Fruit fly (Drosophila melanogaster) whole organism, embryonic: ENCODE data around the gene SCCRO.

Source experiments
- Ada2b ChIP-seq: fragments of 200-800 bp; sonication (Bioruptor generic); IDR thresholded peaks from 2 replicates; pipeline ENCODE4 v1.3.6; 2022; ENCODE audit warnings: missing biosample characterization, missing genetic modification characterization
- Aef1 ChIP-seq: fragments of 200-800 bp; sonication (Bioruptor generic); IDR thresholded peaks from 3 replicates; pipeline ENCODE4 v1.3.6; 2022; ENCODE audit warnings: missing biosample characterization, missing genetic modification characterization
- BtbVII ChIP-seq: fragments of 200-800 bp; sonication (Bioruptor generic); optimal IDR thresholded peaks from 3 replicates; lab custom pipeline; 2017; ENCODE audit warnings: missing biosample characterization, mild to moderate bottlenecking, missing genetic modification characterization
- CG11247 ChIP-seq: fragments of 200-800 bp; sonication (Bioruptor generic); IDR thresholded peaks from 2 replicates; pipeline ENCODE4 v1.3.6; 2022; ENCODE audit warnings: missing biosample characterization, missing genetic modification characterization
- CG11695 ChIP-seq: fragments of 200-800 bp; sonication (Bioruptor generic); IDR thresholded peaks from 3 replicates; pipeline ENCODE4 v1.3.6; 2022; ENCODE audit warnings: missing biosample characterization, missing genetic modification characterization
- CG11696 ChIP-seq: fragments of 200-800 bp; sonication (Bioruptor generic); IDR thresholded peaks from 2 replicates; pipeline ENCODE4 v1.3.6; 2022; ENCODE audit warnings: missing biosample characterization, missing genetic modification characterization
- CG1233 ChIP-seq: fragments of 200-800 bp; sonication (Bioruptor generic); optimal IDR thresholded peaks from 4 replicates; lab custom pipeline; 2018; ENCODE audit warnings: missing biosample characterization, mild to moderate bottlenecking, missing genetic modification characterization
- CG13287 ChIP-seq: fragments of 200-800 bp; sonication (Bioruptor generic); IDR thresholded peaks from 2 replicates; pipeline ENCODE4 v1.3.6; 2022; ENCODE audit warnings: missing biosample characterization, missing genetic modification characterization; ENCODE audit not compliant: partially characterized antibody
- CG14441 ChIP-seq: fragments of 200-800 bp; sonication (Bioruptor generic); IDR thresholded peaks from 2 replicates; pipeline ENCODE4 v1.3.6; 2022; ENCODE audit warnings: missing biosample characterization, missing genetic modification characterization
- CG15514 ChIP-seq: fragments of 200-800 bp; sonication (Bioruptor generic); optimal IDR thresholded peaks from 3 replicates; lab custom pipeline; 2017; ENCODE audit warnings: missing biosample characterization, missing genetic modification characterization, mild to moderate bottlenecking, moderate library complexity, missing genetic modification reagents
- CG1603 ChIP-seq: fragments of 200-800 bp; sonication (Bioruptor generic); optimal IDR thresholded peaks from 2 replicates; lab custom pipeline; 2019; ENCODE audit warnings: missing biosample characterization, mild to moderate bottlenecking, missing genetic modification characterization, moderate library complexity
- CG1832 ChIP-seq: fragments of 200-800 bp; sonication (Bioruptor generic); optimal IDR thresholded peaks from 2 replicates; lab custom pipeline; 2017; ENCODE audit warnings: missing biosample characterization, mild to moderate bottlenecking, missing genetic modification characterization, inconsistent platforms
- CG2199 ChIP-seq: fragments of 200-800 bp; sonication (Bioruptor generic); IDR thresholded peaks from 3 replicates; pipeline ENCODE4 v1.3.6; 2022; ENCODE audit warnings: missing biosample characterization, missing genetic modification characterization
- CG32532 ChIP-seq: fragments of 200-800 bp; sonication (Bioruptor generic); IDR thresholded peaks from 2 replicates; pipeline ENCODE4 v1.3.6; 2022; ENCODE audit warnings: missing biosample characterization, missing genetic modification characterization
- CG4282 ChIP-seq: fragments of 200-800 bp; sonication (Bioruptor generic); optimal IDR thresholded peaks from 2 replicates; lab custom pipeline; 2016; ENCODE audit warnings: missing biosample characterization, missing genetic modification characterization
- CG6175 ChIP-seq: fragments of 200-800 bp; sonication (Bioruptor generic); IDR thresholded peaks from 3 replicates; pipeline ENCODE4 v1.3.6; 2022; ENCODE audit warnings: missing biosample characterization, missing genetic modification characterization
- CG7372 ChIP-seq: fragments of 200-800 bp; sonication (Bioruptor generic); IDR thresholded peaks from 2 replicates; pipeline ENCODE4 v1.3.6; 2022; ENCODE audit warnings: missing biosample characterization, missing genetic modification characterization
- CG7556 ChIP-seq: fragments of 200-800 bp; sonication (Bioruptor generic); optimal IDR thresholded peaks from 2 replicates; lab custom pipeline; 2017; ENCODE audit warnings: missing biosample characterization, mild to moderate bottlenecking, missing genetic modification characterization
- CG7963 ChIP-seq: fragments of 200-800 bp; sonication (Bioruptor generic); IDR thresholded peaks from 3 replicates; pipeline ENCODE4 v1.3.6; 2022; ENCODE audit warnings: missing biosample characterization, missing genetic modification characterization; ENCODE audit not compliant: partially characterized antibody
- CG8765 ChIP-seq: fragments of 200-800 bp; sonication (Bioruptor generic); IDR thresholded peaks from 2 replicates; pipeline ENCODE4 v1.3.6; 2022; ENCODE audit warnings: missing biosample characterization, missing genetic modification characterization
- CG9817 ChIP-seq: fragments of 200-800 bp; sonication (Bioruptor generic); optimal IDR thresholded peaks from 2 replicates; lab custom pipeline; 2018; ENCODE audit warnings: missing biosample characterization, mild to moderate bottlenecking, missing genetic modification characterization, moderate library complexity
- D19B ChIP-seq: fragments of 200-800 bp; sonication (Bioruptor generic); optimal IDR thresholded peaks from 2 replicates; lab custom pipeline; 2017; ENCODE audit warnings: missing biosample characterization, mild to moderate bottlenecking, missing genetic modification characterization
- Dek ChIP-seq: fragments of 200-800 bp; sonication (Bioruptor generic); optimal IDR thresholded peaks from 3 replicates; lab custom pipeline; 2019; ENCODE audit warnings: missing biosample characterization, mild to moderate bottlenecking, missing genetic modification characterization, moderate library complexity
- Dll ChIP-seq: fragments of 200-800 bp; sonication (Bioruptor generic); IDR thresholded peaks from 4 replicates; pipeline ENCODE4 v1.3.6; 2022; ENCODE audit warnings: missing biosample characterization, missing genetic modification characterization; ENCODE audit not compliant: partially characterized antibody
- ERR ChIP-seq: fragments of 200-800 bp; sonication (Bioruptor generic); optimal IDR thresholded peaks from 2 replicates; lab custom pipeline; 2016; ENCODE audit warnings: missing biosample characterization, missing genetic modification characterization
- Fer1 ChIP-seq: fragments of 200-800 bp; sonication (Bioruptor generic); optimal IDR thresholded peaks from 2 replicates; lab custom pipeline; 2017; ENCODE audit warnings: missing biosample characterization, mild to moderate bottlenecking, missing genetic modification characterization
- Fer3 ChIP-seq: fragments of 200-800 bp; sonication (Bioruptor generic); optimal IDR thresholded peaks from 2 replicates; lab custom pipeline; 2018; ENCODE audit warnings: missing biosample characterization, mild to moderate bottlenecking, missing genetic modification characterization, moderate library complexity
- Kr ChIP-seq: fragments of 200-800 bp; sonication (Bioruptor generic); optimal IDR thresholded peaks from 2 replicates; lab custom pipeline; 2017; ENCODE audit warnings: missing biosample characterization, mild to moderate bottlenecking, missing genetic modification characterization
- Lhr ChIP-seq: fragments of 200-800 bp; sonication (Bioruptor generic); optimal IDR thresholded peaks from 3 replicates; lab custom pipeline; 2017; ENCODE audit warnings: mild to moderate bottlenecking, missing biosample characterization, missing genetic modification reagents, missing genetic modification characterization
- MBD-R2 ChIP-seq: fragments of 200-800 bp; sonication (Bioruptor generic); IDR thresholded peaks from 2 replicates; pipeline ENCODE4 v1.3.6; 2022; ENCODE audit warnings: missing biosample characterization, missing genetic modification characterization
- Meics ChIP-seq: fragments of 200-800 bp; sonication (Bioruptor generic); optimal IDR thresholded peaks from 2 replicates; lab custom pipeline; 2017; ENCODE audit warnings: missing biosample characterization, mild to moderate bottlenecking, missing genetic modification characterization
- Neu2 ChIP-seq: fragments of 200-800 bp; sonication (Bioruptor generic); optimal IDR thresholded peaks from 3 replicates; lab custom pipeline; 2016; ENCODE audit warnings: missing biosample characterization, missing genetic modification characterization, borderline replicate concordance
- Ptx1 ChIP-seq: fragments of 200-800 bp; sonication (Bioruptor generic); IDR thresholded peaks from 2 replicates; pipeline ENCODE4 v1.3.6; 2022; ENCODE audit warnings: missing biosample characterization, missing genetic modification characterization
- abd-A ChIP-seq: fragments of 200-800 bp; sonication (Bioruptor generic); optimal IDR thresholded peaks from 3 replicates; lab custom pipeline; 2019; ENCODE audit warnings: missing biosample characterization, mild to moderate bottlenecking, missing genetic modification characterization, moderate library complexity
- chinmo ChIP-seq: fragments of 200-800 bp; sonication (Bioruptor generic); IDR thresholded peaks from 4 replicates; pipeline ENCODE4 v1.3.6; 2022; ENCODE audit warnings: missing biosample characterization, missing genetic modification characterization; ENCODE audit not compliant: partially characterized antibody
- crol ChIP-seq: fragments of 200-800 bp; sonication (Bioruptor generic); IDR thresholded peaks from 2 replicates; pipeline ENCODE4 v1.3.6; 2022; ENCODE audit warnings: missing biosample characterization, missing genetic modification characterization
- crp ChIP-seq, 2 experiments: fragments of 200-800 bp; sonication (Bioruptor generic); optimal IDR thresholded peaks; 2 replicates in 1 of 2; 3 replicates in 1 of 2; lab custom pipeline; 2017; ENCODE audit warnings: missing biosample characterization in 2 of 2, missing genetic modification characterization in 2 of 2, mild to moderate bottlenecking in 1 of 2, moderate library complexity in 1 of 2
- ems ChIP-seq: fragments of 200-800 bp; sonication (Bioruptor generic); optimal IDR thresholded peaks from 3 replicates; lab custom pipeline; 2016; ENCODE audit warnings: missing biosample characterization, missing genetic modification characterization
- exex ChIP-seq: fragments of 200-800 bp; sonication (Bioruptor generic); optimal IDR thresholded peaks from 4 replicates; lab custom pipeline; 2018; ENCODE audit warnings: missing biosample characterization, mild to moderate bottlenecking, missing genetic modification characterization, moderate library complexity
- grn ChIP-seq: fragments of 200-800 bp; sonication (Bioruptor generic); optimal IDR thresholded peaks from 3 replicates; lab custom pipeline; 2017; ENCODE audit warnings: missing biosample characterization, missing genetic modification characterization
- mld ChIP-seq: fragments of 200-800 bp; sonication (Bioruptor generic); IDR thresholded peaks from 3 replicates; pipeline ENCODE4 v1.3.6; 2022; ENCODE audit warnings: missing biosample characterization, missing genetic modification characterization; ENCODE audit not compliant: partially characterized antibody
- otp ChIP-seq: fragments of 200-800 bp; sonication (Bioruptor generic); IDR thresholded peaks from 3 replicates; pipeline ENCODE4, ENCODE4 v1.3.6; 2022; ENCODE audit warnings: missing biosample characterization, missing genetic modification characterization
- pho ChIP-seq: fragments of 200-800 bp; sonication (Bioruptor generic); optimal IDR thresholded peaks from 2 replicates; lab custom pipeline; 2016; ENCODE audit warnings: missing biosample characterization, missing genetic modification characterization
- salm ChIP-seq: fragments of 200-800 bp; sonication (Bioruptor generic); optimal IDR thresholded peaks from 2 replicates; lab custom pipeline; 2018; ENCODE audit warnings: missing biosample characterization, mild to moderate bottlenecking, missing genetic modification characterization
- scrt ChIP-seq: fragments of 200-800 bp; sonication (Bioruptor generic); optimal IDR thresholded peaks from 2 replicates; lab custom pipeline; 2018; ENCODE audit warnings: missing biosample characterization, mild to moderate bottlenecking, missing genetic modification characterization, moderate library complexity
- sens ChIP-seq: fragments of 200-800 bp; sonication (Bioruptor generic); peaks from one replicate; lab custom pipeline; 2016; ENCODE audit warnings: missing biosample characterization, missing genetic modification characterization
- sug ChIP-seq: fragments of 200-800 bp; optimal IDR thresholded peaks from 2 replicates; lab custom pipeline; 2019; ENCODE audit warnings: missing biosample characterization, mild to moderate bottlenecking, missing genetic modification characterization, moderate library complexity
- tna ChIP-seq: fragments of 200-800 bp; sonication (Bioruptor generic); IDR thresholded peaks from 2 replicates; pipeline ENCODE4 v1.3.6; 2022; ENCODE audit warnings: missing biosample characterization, missing genetic modification characterization; ENCODE audit not compliant: partially characterized antibody
- yki ChIP-seq: fragments of >200 bp; optimal IDR thresholded peaks from 3 replicates; lab custom pipeline; 2018

SCCRO gene

dm6 chr3L:15513726-15514125, 49.5 kb upstream of the SCCRO start:
- TF ChIP-seq exex (tag; lab: Kevin White, UChicago) (peak; percentile 49), CG4282 (GFP tag; lab: Kevin White, UChicago) (no peak)
- TF ChIP-seq, all 482 proteins: peak for 1

dm6 chr3L:15514405-15514804, 48.8 kb upstream of the SCCRO start:
- TF ChIP-seq CG32532 (GFP tag; lab: Robert Waterston, UW) (peak; percentile 60; the same call in 1 of the 2 replicates), Ptx1 (GFP tag; lab: Robert Waterston, UW) (no peak), scrt (GFP tag; lab: Kevin White, UChicago) (peak; percentile 21), otp (GFP tag; lab: Robert Waterston, UW) (peak; percentile 38; the same call in 1 of the 3 replicates), grn (GFP tag; lab: Kevin White, UChicago) (peak; percentile 22), mld (GFP tag; lab: Robert Waterston, UW) (no peak), CG7556 (GFP tag; lab: Kevin White, UChicago) (peak; percentile 13), salm (no peak), CG13287 (GFP tag; lab: Robert Waterston, UW) (peak; percentile 68), Fer1 (GFP tag; lab: Kevin White, UChicago) (peak; percentile 12), sug (tag; lab: Kevin White, UChicago) (peak; percentile 66), CG11247 (no peak), CG6175 (GFP tag; lab: Robert Waterston, UW) (no peak), CG9817 (tag; lab: Kevin White, UChicago) (no peak), CG11696 (GFP tag; lab: Robert Waterston, UW) (no peak), Aef1 (no peak), yki (lab: Kevin White, UChicago) (peak; percentile 48), Ada2b (GFP tag; lab: Robert Waterston, UW) (no peak), CG14441 (GFP tag; lab: Robert Waterston, UW) (no peak), ERR (no peak), CG11695 (GFP tag; lab: Robert Waterston, UW) (peak; percentile 26; the same call in 1 of the 3 replicates), CG8765 (GFP tag; lab: Robert Waterston, UW) (no peak), pho (GFP tag; lab: Kevin White, UChicago) (no peak), CG2199 (GFP tag; lab: Robert Waterston, UW) (peak; percentile 40; the same call in 1 of the 3 replicates), MBD-R2 (no peak), CG15514 (peak; percentile 12), tna (GFP tag; lab: Robert Waterston, UW) (peak; percentile 11; the same call in 1 of the 2 replicates), crp (GFP tag; optimal IDR thresholded peaks at IDR 0.05; lab: Kevin White, UChicago) (peak in 1 of 2 experiments; percentile 20), CG1832 (peak; percentile 82), Dek (tag; lab: Kevin White, UChicago) (no peak), Meics (GFP tag; lab: Kevin White, UChicago) (no peak), Fer3 (tag; lab: Kevin White, UChicago) (no peak), abd-A (peak; percentile 86), ems (GFP tag; lab: Kevin White, UChicago) (no peak), chinmo (peak; percentile 82; the same call in 3 of the 4 replicates), BtbVII (GFP tag; lab: Kevin White, UChicago) (no peak), crol (GFP tag; lab: Robert Waterston, UW) (peak; percentile 98), CG1233 (GFP tag; lab: Kevin White, UChicago) (peak; percentile 3), Neu2 (GFP tag; lab: Kevin White, UChicago) (no peak), Dll (peak; percentile 61), Kr (GFP tag; lab: Kevin White, UChicago) (no peak), CG7372 (GFP tag; lab: Robert Waterston, UW) (no peak), Lhr (GFP tag; lab: Kevin White, UChicago) (no peak), CG7963 (GFP tag; lab: Robert Waterston, UW) (no peak), D19B (GFP tag; lab: Kevin White, UChicago) (no peak), sens (peak; percentile 61), CG1603 (no peak)
